Fruit fly (Drosophila melanogaster): ENCODE measurements around the gene RpS2.

Gene RpS2

DNA sequence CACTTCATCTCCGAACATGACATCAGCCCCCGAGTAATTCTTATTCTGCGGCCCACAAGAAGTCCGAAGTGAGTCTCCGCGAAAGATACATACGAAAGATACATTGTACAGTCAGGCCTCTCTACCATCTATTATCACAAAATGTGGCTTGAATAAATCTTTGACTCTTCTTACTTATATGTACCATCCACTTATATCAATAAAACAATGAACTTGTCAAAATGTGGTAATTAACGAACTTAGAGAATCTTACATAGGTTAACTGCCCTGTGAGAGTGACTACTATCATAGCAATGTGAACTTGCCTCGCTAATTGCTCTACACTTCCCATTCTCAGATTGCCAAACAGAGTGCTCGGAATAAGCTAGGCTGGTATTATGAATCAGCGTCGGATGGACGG, 9.3 kb upstream of the RpS2 start (continued):
- peak; percentile 20 for TF ChIP-seq net (GFP tag; optimal IDR thresholded peaks at IDR 0.05)
- TF ChIP-seq Lpt (GFP tag; optimal IDR thresholded peaks at IDR 0.05) = no peak
- TF ChIP-seq CG6276 (GFP tag; optimal IDR thresholded peaks at IDR 0.05) = peak; percentile 29
- no peak for TF ChIP-seq dac (GFP tag; optimal IDR thresholded peaks at IDR 0.05)
- TF ChIP-seq CG6163 (GFP tag; IDR thresholded peaks at IDR 0.05) = peak; percentile 78
- no peak for TF ChIP-seq Hr38 (GFP tag; optimal IDR thresholded peaks at IDR 0.05)
- no peak for TF ChIP-seq topi (GFP tag; optimal IDR thresholded peaks at IDR 0.05)
- no peak for TF ChIP-seq CG11762 (GFP tag; optimal IDR thresholded peaks at IDR 0.05; ENCODE audit: insufficient read depth)
- TF ChIP-seq svp (GFP tag) = no peak
- peak; percentile 69 for TF ChIP-seq Gug (GFP tag; IDR thresholded peaks at IDR 0.05)
- TF ChIP-seq achi (GFP tag; optimal IDR thresholded peaks at IDR 0.05) = peak; percentile 30

DNA sequence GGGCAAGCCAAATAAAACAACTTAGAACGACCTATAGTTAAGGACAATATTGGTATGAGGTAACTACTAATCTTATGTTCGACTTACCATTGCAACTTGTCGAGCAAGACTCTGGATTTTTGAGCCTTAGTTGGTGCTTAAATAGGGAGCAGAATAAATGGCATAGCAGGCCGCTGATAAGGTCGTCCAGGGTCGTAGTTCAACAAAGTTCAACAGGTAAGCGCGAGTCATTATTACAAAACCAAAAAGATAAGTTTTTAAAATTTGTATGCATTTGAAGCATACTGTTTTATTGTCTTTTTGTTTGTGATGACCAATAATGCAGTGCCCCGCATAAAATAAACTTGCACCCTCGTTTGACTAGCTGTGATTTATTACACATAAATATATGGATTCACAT, 5.7 kb upstream of the RpS2 start, which contains the start of gene Muc30E:
Gene Muc30E, minus strand, starts transcription at position 101 of the 400 bp plus-strand sequence.
- no peak for TF ChIP-seq CG8319 (GFP tag; optimal IDR thresholded peaks at IDR 0.05)
- TF ChIP-seq Blimp-1 (GFP tag; optimal IDR thresholded peaks at IDR 0.05) = no peak
- TF ChIP-seq Gug (GFP tag; IDR thresholded peaks at IDR 0.05) = no peak
- TF ChIP-seq CG6854 (GFP tag; optimal IDR thresholded peaks at IDR 0.05) = no peak
- TF ChIP-seq CG6792 (GFP tag; optimal IDR thresholded peaks at IDR 0.05) = no peak
- TF ChIP-seq CG16779 (tag; optimal IDR thresholded peaks at IDR 0.05) = no peak
- TF ChIP-seq CG8632 (GFP tag; optimal IDR thresholded peaks at IDR 0.05) = no peak
- no peak for TF ChIP-seq OdsH (GFP tag; optimal IDR thresholded peaks at IDR 0.05)

DNA sequence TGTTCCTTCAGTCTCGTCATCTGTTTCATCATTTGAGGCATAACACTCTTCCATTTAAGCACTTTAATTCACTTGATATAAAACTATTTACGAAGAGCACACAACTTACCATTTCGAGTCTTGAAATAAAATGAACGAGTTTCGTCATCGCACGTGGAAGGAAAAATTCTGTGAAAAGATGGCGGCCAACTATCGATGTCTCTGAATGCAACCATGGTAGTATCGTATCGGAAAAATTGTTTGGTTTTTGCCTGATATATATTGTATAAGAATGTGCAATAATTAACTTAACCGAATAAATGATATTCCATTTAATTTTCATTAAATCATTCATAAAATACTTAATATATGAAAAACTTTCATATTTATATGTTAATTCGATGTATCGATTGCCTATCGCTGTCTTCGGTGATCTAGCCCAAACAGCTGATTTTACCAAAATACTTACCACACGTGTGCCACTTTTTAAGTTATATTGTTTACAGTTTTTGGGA, 2.4 kb downstream of the RpS2 start, which contains the start of gene Bka:
Gene Bka, plus strand, starts transcription at position 417 of the 494 bp plus-strand sequence.
- peak; percentile 65 for TF ChIP-seq esn (GFP tag; optimal IDR thresholded peaks at IDR 0.05)
- TF ChIP-seq achi (GFP tag; optimal IDR thresholded peaks at IDR 0.05) = no peak
- TF ChIP-seq fd85E (GFP tag; optimal IDR thresholded peaks at IDR 0.05) = no peak
- no peak for TF ChIP-seq net (GFP tag; optimal IDR thresholded peaks at IDR 0.05)
- no peak for TF ChIP-seq Sox102F (GFP tag; optimal IDR thresholded peaks at IDR 0.05)
- TF ChIP-seq Eip78C (GFP tag) = peak; percentile 77
- peak; percentile 57 for TF ChIP-seq Met (GFP tag; optimal IDR thresholded peaks at IDR 0.05)
- TF ChIP-seq Eip75B (GFP tag; optimal IDR thresholded peaks at IDR 0.05) = peak; percentile 38
- TF ChIP-seq CG1621 (tag; optimal IDR thresholded peaks at IDR 0.05) = no peak
- TF ChIP-seq Ets96B (tag; optimal IDR thresholded peaks at IDR 0.05) = peak; percentile 13
- TF ChIP-seq Smox (GFP tag; optimal IDR thresholded peaks at IDR 0.05) = no peak
- peak; percentile 24 for TF ChIP-seq Sox14 (GFP tag; optimal IDR thresholded peaks at IDR 0.05)
- TF ChIP-seq Gug (GFP tag; IDR thresholded peaks at IDR 0.05) = no peak
- peak; percentile 39 for TF ChIP-seq CG3032 (tag; optimal IDR thresholded peaks at IDR 0.05)
- no peak for TF ChIP-seq CG10631 (GFP tag; optimal IDR thresholded peaks at IDR 0.05)
- no peak for TF ChIP-seq CG8319 (GFP tag; optimal IDR thresholded peaks at IDR 0.05)
- TF ChIP-seq ss (GFP tag; optimal IDR thresholded peaks at IDR 0.05) = peak in 1 of 2 experiments; percentile 58
- peak; percentile 56 for TF ChIP-seq topi (GFP tag; optimal IDR thresholded peaks at IDR 0.05)
- no peak for TF ChIP-seq OdsH (GFP tag; optimal IDR thresholded peaks at IDR 0.05)
- peak; percentile 52 for TF ChIP-seq CG6854 (GFP tag; optimal IDR thresholded peaks at IDR 0.05)
- no peak for TF ChIP-seq CG6276 (GFP tag; optimal IDR thresholded peaks at IDR 0.05)
- TF ChIP-seq dac (GFP tag; optimal IDR thresholded peaks at IDR 0.05) = no peak
- TF ChIP-seq lz (GFP tag; optimal IDR thresholded peaks at IDR 0.05) = peak; percentile 38
- peak; percentile 21 for TF ChIP-seq CG7368 (GFP tag; optimal IDR thresholded peaks at IDR 0.05)
- peak; percentile 18 for TF ChIP-seq CG6808 (GFP tag; optimal IDR thresholded peaks at IDR 0.05)
- peak; percentile 11; the same call in 1 of the 2 replicates for TF ChIP-seq CG15336 (GFP tag; IDR thresholded peaks at IDR 0.05)
- TF ChIP-seq acj6 (GFP tag; optimal IDR thresholded peaks at IDR 0.05) = peak; percentile 29
- TF ChIP-seq Eip93F (GFP tag; optimal IDR thresholded peaks at IDR 0.05) = peak; percentile 23
- no peak for TF ChIP-seq Hr38 (GFP tag; optimal IDR thresholded peaks at IDR 0.05)
- TF ChIP-seq CG34406 (GFP tag; optimal IDR thresholded peaks at IDR 0.05) = peak; percentile 56
- TF ChIP-seq vri (GFP tag; optimal IDR thresholded peaks at IDR 0.05) = peak; percentile 74
- TF ChIP-seq CG10669 (GFP tag; optimal IDR thresholded peaks at IDR 0.05) = peak; percentile 17
- no peak for TF ChIP-seq spab (GFP tag; optimal IDR thresholded peaks at IDR 0.05)
- TF ChIP-seq Ets21C (GFP tag; optimal IDR thresholded peaks at IDR 0.05) = peak; percentile 1
- TF ChIP-seq Blimp-1 (GFP tag; optimal IDR thresholded peaks at IDR 0.05) = peak; percentile 15
- TF ChIP-seq fkh (GFP tag; optimal IDR thresholded peaks at IDR 0.05) = peak; percentile 52
- TF ChIP-seq dsx (GFP tag; optimal IDR thresholded peaks at IDR 0.05; ENCODE audit: poor library complexity, severe bottlenecking) = peak; percentile 25
- no peak for TF ChIP-seq CG4318 (GFP tag; optimal IDR thresholded peaks at IDR 0.05)

Data from whole organism, prepupa.